Fruit fly (Drosophila melanogaster) whole organism, embryonic: ENCODE results near the gene Pi3K21B.

Source experiments
- Antp ChIP-seq: fragments of 200-800 bp; sonication (Bioruptor generic); optimal IDR thresholded peaks from 3 replicates; lab custom pipeline; 2016; ENCODE audit warnings: missing biosample characterization, missing genetic modification characterization
- CG11085 ChIP-seq: fragments of 200-800 bp; sonication (Bioruptor generic); IDR thresholded peaks from 2 replicates; pipeline ENCODE4 v1.3.6; 2022; ENCODE audit warnings: missing biosample characterization, missing genetic modification characterization
- CG11398 ChIP-seq: fragments of 200-800 bp; sonication (Bioruptor generic); optimal IDR thresholded peaks from 2 replicates; lab custom pipeline; 2016; ENCODE audit warnings: missing biosample characterization, missing genetic modification characterization
- CG13296 ChIP-seq: fragments of 200-800 bp; sonication (Bioruptor generic); optimal IDR thresholded peaks from 3 replicates; lab custom pipeline; 2018; ENCODE audit warnings: missing biosample characterization, mild to moderate bottlenecking, missing genetic modification characterization
- CG14860 ChIP-seq: fragments of 200-800 bp; sonication (Bioruptor generic); IDR thresholded peaks from 3 replicates; pipeline ENCODE4 v1.3.6; 2022; ENCODE audit warnings: missing biosample characterization, missing genetic modification characterization; ENCODE audit not compliant: partially characterized antibody
- CG14965 ChIP-seq: fragments of 200-800 bp; sonication (Bioruptor generic); optimal IDR thresholded peaks from 2 replicates; lab custom pipeline; 2016; ENCODE audit warnings: missing biosample characterization, missing genetic modification characterization, borderline replicate concordance
- CG15269 ChIP-seq: fragments of 200-800 bp; sonication (Bioruptor generic); optimal IDR thresholded peaks from 2 replicates; lab custom pipeline; 2018; ENCODE audit warnings: missing biosample characterization, mild to moderate bottlenecking, missing genetic modification characterization, moderate library complexity
- CG17361 ChIP-seq: fragments of 200-800 bp; sonication (Bioruptor generic); IDR thresholded peaks from 3 replicates; pipeline ENCODE4 v1.3.6; 2022; ENCODE audit warnings: missing biosample characterization, missing genetic modification characterization
- CG17385 ChIP-seq: fragments of 200-800 bp; sonication (Bioruptor generic); optimal IDR thresholded peaks from 3 replicates; lab custom pipeline; 2018; ENCODE audit warnings: missing biosample characterization, mild to moderate bottlenecking, missing genetic modification characterization
- CG18262 ChIP-seq: fragments of 200-800 bp; optimal IDR thresholded peaks from 3 replicates; lab custom pipeline; 2019; ENCODE audit warnings: missing biosample characterization, mild to moderate bottlenecking, missing genetic modification characterization, moderate library complexity
- CG2129 ChIP-seq: fragments of 200-800 bp; sonication (Bioruptor generic); IDR thresholded peaks from 2 replicates; pipeline ENCODE4 v1.3.6; 2022; ENCODE audit warnings: missing biosample characterization, missing genetic modification characterization; ENCODE audit not compliant: partially characterized antibody
- CG30020 ChIP-seq: fragments of 200-800 bp; optimal IDR thresholded peaks from 2 replicates; lab custom pipeline; 2019; ENCODE audit warnings: missing biosample characterization, mild to moderate bottlenecking, missing genetic modification characterization, moderate library complexity
- CG3163 ChIP-seq: fragments of 200-800 bp; sonication (Bioruptor generic); optimal IDR thresholded peaks from 3 replicates; lab custom pipeline; 2016; ENCODE audit warnings: missing biosample characterization, missing genetic modification characterization
- CG4617 ChIP-seq: fragments of 200-800 bp; sonication (Bioruptor generic); optimal IDR thresholded peaks from 3 replicates; lab custom pipeline; 2016; ENCODE audit warnings: missing biosample characterization, missing genetic modification characterization, borderline replicate concordance
- CG4730 ChIP-seq: fragments of 200-800 bp; sonication (Bioruptor generic); IDR thresholded peaks from 2 replicates; pipeline ENCODE4 v1.3.6; 2022; ENCODE audit warnings: missing biosample characterization, missing genetic modification characterization
- CG4820 ChIP-seq: fragments of 200-800 bp; sonication (Bioruptor generic); optimal IDR thresholded peaks from 3 replicates; lab custom pipeline; 2016; ENCODE audit warnings: missing biosample characterization, missing genetic modification characterization
- CG6765 ChIP-seq: fragments of 200-800 bp; sonication (Bioruptor generic); optimal IDR thresholded peaks from 3 replicates; lab custom pipeline; 2017; ENCODE audit warnings: missing biosample characterization, mild to moderate bottlenecking, missing genetic modification characterization
- CG6854 ChIP-seq: fragments of 200-800 bp; sonication (Bioruptor generic); optimal IDR thresholded peaks from 3 replicates; lab custom pipeline; 2017; ENCODE audit warnings: missing biosample characterization, mild to moderate bottlenecking, missing genetic modification characterization
- CG7928 ChIP-seq: fragments of 200-800 bp; sonication (Bioruptor generic); optimal IDR thresholded peaks from 2 replicates; lab custom pipeline; 2017; ENCODE audit warnings: missing biosample characterization, mild to moderate bottlenecking, missing genetic modification characterization
- CG8281 ChIP-seq: fragments of 200-800 bp; sonication (Bioruptor generic); optimal IDR thresholded peaks from 2 replicates; lab custom pipeline; 2018; ENCODE audit warnings: missing biosample characterization, mild to moderate bottlenecking, missing genetic modification characterization, moderate library complexity
- CG8765 ChIP-seq: fragments of 200-800 bp; sonication (Bioruptor generic); IDR thresholded peaks from 2 replicates; pipeline ENCODE4 v1.3.6; 2022; ENCODE audit warnings: missing biosample characterization, missing genetic modification characterization
- CHES-1-like ChIP-seq: fragments of 200-800 bp; sonication (Bioruptor generic); optimal IDR thresholded peaks from 2 replicates; lab custom pipeline; 2016; ENCODE audit warnings: missing biosample characterization, missing genetic modification characterization
- Chrac-16 ChIP-seq: fragments of 200-800 bp; sonication (Bioruptor generic); optimal IDR thresholded peaks from 3 replicates; lab custom pipeline; 2016; ENCODE audit warnings: missing biosample characterization, missing genetic modification characterization
- Gsc ChIP-seq: fragments of 200-800 bp; sonication (Bioruptor generic); IDR thresholded peaks from 2 replicates; pipeline ENCODE4 v1.3.6; 2022; ENCODE audit warnings: missing biosample characterization, missing genetic modification characterization
- H2.0 ChIP-seq: fragments of 200-800 bp; sonication (Bioruptor generic); IDR thresholded peaks from 2 replicates; pipeline ENCODE4 v1.3.6; 2022; ENCODE audit warnings: missing biosample characterization, missing genetic modification characterization
- Hmx ChIP-seq: fragments of 200-800 bp; sonication (Bioruptor generic); optimal IDR thresholded peaks from 2 replicates; lab custom pipeline; 2016; ENCODE audit warnings: missing biosample characterization, missing genetic modification characterization
- Hr39 ChIP-seq: fragments of >200 bp; optimal IDR thresholded peaks from 2 replicates; lab custom pipeline; 2017
- Mad ChIP-seq: fragments of 200-800 bp; sonication (Bioruptor generic); optimal IDR thresholded peaks from 2 replicates; lab custom pipeline; 2016; ENCODE audit warnings: missing biosample characterization, missing genetic modification characterization
- NFAT ChIP-seq: fragments of 200-800 bp; sonication (Bioruptor generic); IDR thresholded peaks from 2 replicates; pipeline ENCODE4 v1.3.6; 2022; ENCODE audit warnings: missing biosample characterization, missing genetic modification characterization
- Optix ChIP-seq: fragments of 200-800 bp; sonication (Bioruptor generic); IDR thresholded peaks from 3 replicates; pipeline ENCODE4 v1.3.6; 2022; ENCODE audit warnings: missing biosample characterization, missing genetic modification characterization
- Ptx1 ChIP-seq: fragments of 200-800 bp; sonication (Bioruptor generic); IDR thresholded peaks from 2 replicates; pipeline ENCODE4 v1.3.6; 2022; ENCODE audit warnings: missing biosample characterization, missing genetic modification characterization
- Sin3A ChIP-seq: fragments of >200 bp; optimal IDR thresholded peaks from 2 replicates; lab custom pipeline; 2018
- Xbp1 ChIP-seq: fragments of 200-800 bp; sonication (Bioruptor generic); optimal IDR thresholded peaks from 3 replicates; lab custom pipeline; 2016; ENCODE audit warnings: missing biosample characterization, mild to moderate bottlenecking, missing genetic modification characterization
- ab ChIP-seq: fragments of 200-800 bp; sonication (Bioruptor generic); optimal IDR thresholded peaks from 2 replicates; lab custom pipeline; 2016; ENCODE audit warnings: missing biosample characterization, missing genetic modification characterization
- al ChIP-seq: fragments of 200-800 bp; sonication (Bioruptor generic); IDR thresholded peaks from 2 replicates; pipeline ENCODE4 v1.3.6; 2022; ENCODE audit warnings: missing biosample characterization, missing genetic modification characterization
- fd96Cb ChIP-seq: fragments of 200-800 bp; sonication (Bioruptor generic); optimal IDR thresholded peaks from 2 replicates; lab custom pipeline; 2018; ENCODE audit warnings: missing biosample characterization, mild to moderate bottlenecking, missing genetic modification characterization, moderate library complexity
- gcm ChIP-seq: fragments of 200-800 bp; sonication (Bioruptor generic); optimal IDR thresholded peaks from 2 replicates; lab custom pipeline; 2019; ENCODE audit warnings: missing biosample characterization, mild to moderate bottlenecking, missing genetic modification characterization, moderate library complexity
- gro ChIP-seq: fragments of 200-800 bp; sonication (Bioruptor generic); optimal IDR thresholded peaks from 2 replicates; lab custom pipeline; 2016; ENCODE audit warnings: missing biosample characterization, missing genetic modification characterization
- insv ChIP-seq, 2 experiments: fragments of 200-800 bp; sonication (Bioruptor generic); optimal IDR thresholded peaks; 3 replicates each; lab custom pipeline; 2016 to 2018; ENCODE audit warnings: missing biosample characterization in 2 of 2, missing genetic modification characterization in 2 of 2
- kay ChIP-seq: fragments of 200-800 bp; sonication (Bioruptor generic); optimal IDR thresholded peaks from 2 replicates; lab custom pipeline; 2016; ENCODE audit warnings: missing biosample characterization, missing genetic modification characterization
- mirr ChIP-seq: fragments of 200-800 bp; sonication (Bioruptor generic); optimal IDR thresholded peaks from 3 replicates; lab custom pipeline; 2018; ENCODE audit warnings: missing biosample characterization, mild to moderate bottlenecking, missing genetic modification characterization
- mld ChIP-seq: fragments of 200-800 bp; sonication (Bioruptor generic); IDR thresholded peaks from 3 replicates; pipeline ENCODE4 v1.3.6; 2022; ENCODE audit warnings: missing biosample characterization, missing genetic modification characterization; ENCODE audit not compliant: partially characterized antibody
- nmo ChIP-seq: fragments of 200-800 bp; sonication (Bioruptor generic); optimal IDR thresholded peaks from 2 replicates; lab custom pipeline; 2018; ENCODE audit warnings: missing biosample characterization, mild to moderate bottlenecking, missing genetic modification characterization, moderate library complexity
- sima ChIP-seq: fragments of 200-800 bp; sonication (Bioruptor generic); optimal IDR thresholded peaks from 2 replicates; lab custom pipeline; 2016; ENCODE audit warnings: missing biosample characterization, missing genetic modification characterization
- slou ChIP-seq: fragments of 200-800 bp; sonication (Bioruptor generic); optimal IDR thresholded peaks from 3 replicates; lab custom pipeline; 2016; ENCODE audit warnings: missing biosample characterization, missing genetic modification characterization
- stwl ChIP-seq: fragments of 200-800 bp; sonication (Bioruptor generic); optimal IDR thresholded peaks from 3 replicates; lab custom pipeline; 2018; ENCODE audit warnings: missing biosample characterization, mild to moderate bottlenecking, missing genetic modification characterization, moderate library complexity
- toy ChIP-seq: fragments of 200-800 bp; sonication (Bioruptor generic); IDR thresholded peaks from 2 replicates; pipeline ENCODE4 v1.3.6; 2022; ENCODE audit warnings: missing biosample characterization, missing genetic modification characterization
- tup ChIP-seq: fragments of 200-800 bp; sonication (Bioruptor generic); optimal IDR thresholded peaks from 2 replicates; lab custom pipeline; 2016; ENCODE audit warnings: missing biosample characterization, mild to moderate bottlenecking, missing genetic modification characterization, moderate library complexity
- unpg ChIP-seq: fragments of 200-800 bp; sonication (Bioruptor generic); optimal IDR thresholded peaks from 3 replicates; lab custom pipeline; 2018; ENCODE audit warnings: missing biosample characterization, mild to moderate bottlenecking, missing genetic modification characterization, moderate library complexity
- zen ChIP-seq: fragments of 200-800 bp; sonication (Bioruptor generic); optimal IDR thresholded peaks from 3 replicates; lab custom pipeline; 2018; ENCODE audit warnings: missing biosample characterization, mild to moderate bottlenecking, missing genetic modification characterization, moderate library complexity

The Pi3K21B gene

DNA sequence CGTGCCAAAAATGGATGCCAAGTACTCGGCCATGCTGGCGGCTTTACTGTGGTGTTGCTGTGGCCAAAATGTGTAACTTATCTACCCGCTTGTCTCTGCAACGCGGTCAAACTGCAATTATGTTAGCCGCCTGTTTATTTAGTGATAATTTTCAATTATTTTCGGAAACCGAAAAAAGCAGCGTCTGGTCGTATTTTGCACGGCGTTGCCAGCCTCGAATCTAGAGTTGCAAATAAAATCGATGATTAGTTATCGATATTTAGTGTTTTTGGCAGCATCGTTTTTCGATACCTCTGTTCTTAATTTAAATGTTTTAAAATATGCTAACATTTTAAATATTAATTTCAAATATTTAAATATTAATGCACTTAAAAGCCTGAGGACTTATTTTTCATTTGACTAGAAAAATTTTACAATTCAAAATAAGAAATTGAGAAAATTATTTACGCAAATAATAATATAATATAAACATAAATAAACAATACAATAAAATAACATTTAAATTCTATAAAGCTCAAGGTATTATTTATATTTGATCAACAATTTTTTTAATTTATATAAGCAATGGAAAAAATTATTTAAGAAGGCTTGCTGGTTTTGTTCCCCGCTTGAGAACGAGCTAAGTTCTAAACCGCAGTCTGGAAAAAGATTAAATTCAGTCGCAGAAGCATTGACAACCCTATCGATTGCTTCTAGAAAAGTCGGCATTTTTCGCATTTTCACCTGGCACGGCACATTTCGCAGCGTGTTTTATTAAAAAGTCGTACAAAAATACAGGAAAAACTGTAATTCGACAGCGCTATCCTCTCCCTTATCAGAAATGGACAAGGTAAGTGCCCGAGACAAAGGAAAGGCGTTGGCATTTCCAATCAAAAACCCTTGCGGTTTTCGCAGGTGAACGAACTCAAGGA lies 3.0 kb upstream of the Pi3K21B start, which contains the start of the genes U2af38 and Stip1 (continued):
- TF ChIP-seq Gsc (GFP tag; lab: Robert Waterston, UW): no peak
- TF ChIP-seq Optix: no peak
- peak; percentile 58; the same call in 2 of the 3 replicates for TF ChIP-seq CG17361 (GFP tag; lab: Robert Waterston, UW)
- TF ChIP-seq CG4820 (GFP tag; lab: Kevin White, UChicago): no peak
- no peak for TF ChIP-seq ab (GFP tag; lab: Kevin White, UChicago)
- no peak for TF ChIP-seq unpg (GFP tag; lab: Kevin White, UChicago)
- TF ChIP-seq CG11398 (GFP tag; lab: Kevin White, UChicago): no peak
- no peak for TF ChIP-seq toy (GFP tag; lab: Robert Waterston, UW)
- peak; percentile 26 for TF ChIP-seq Antp (GFP tag; lab: Kevin White, UChicago)
- peak; percentile 30 for TF ChIP-seq CG13296 (GFP tag; lab: Kevin White, UChicago)
- TF ChIP-seq mirr (GFP tag; lab: Kevin White, UChicago): no peak
- peak; percentile 47 for TF ChIP-seq CG18262 (tag; lab: Kevin White, UChicago)
- TF ChIP-seq Xbp1 (GFP tag; lab: Kevin White, UChicago): peak; percentile 58
- no peak for TF ChIP-seq CG4730
- no peak for TF ChIP-seq gcm (GFP tag; lab: Kevin White, UChicago)
- peak; percentile 41; the same call in 1 of the 2 replicates for TF ChIP-seq CG2129 (GFP tag; lab: Robert Waterston, UW)
- TF ChIP-seq nmo (GFP tag; lab: Kevin White, UChicago): peak; percentile 36
- no peak for TF ChIP-seq CG6765
- TF ChIP-seq CHES-1-like (GFP tag; lab: Kevin White, UChicago): no peak
- TF ChIP-seq H2.0: no peak
- TF ChIP-seq CG14965 (GFP tag; lab: Kevin White, UChicago): no peak
- 0 out of 3 replicates have a peak, but pooled peaks have one; percentile 27 for TF ChIP-seq CG14860 (GFP tag; lab: Robert Waterston, UW)
- TF ChIP-seq kay: no peak
- peak; percentile 2 for TF ChIP-seq Chrac-16 (GFP tag; lab: Kevin White, UChicago)
- TF ChIP-seq Ptx1 (GFP tag; lab: Robert Waterston, UW): 0 out of 2 replicates have a peak, but pooled peaks have one; percentile 8
- TF ChIP-seq al: no peak
- no peak for TF ChIP-seq CG6854 (GFP tag; lab: Kevin White, UChicago)
- peak; percentile 34 for TF ChIP-seq CG15269 (tag; lab: Kevin White, UChicago)
- no peak for TF ChIP-seq CG7928 (GFP tag; lab: Kevin White, UChicago)
- TF ChIP-seq gro (GFP tag; lab: Kevin White, UChicago): no peak
- peak; percentile 51 for TF ChIP-seq CG4617 (GFP tag; lab: Kevin White, UChicago)
- no peak for TF ChIP-seq fd96Cb (tag; lab: Kevin White, UChicago)
- no peak for TF ChIP-seq CG11085 (GFP tag; lab: Robert Waterston, UW)
- TF ChIP-seq CG8281: no peak
- TF ChIP-seq sima (GFP tag; lab: Kevin White, UChicago): no peak
- no peak for TF ChIP-seq Hmx (GFP tag; lab: Kevin White, UChicago)
- no peak for TF ChIP-seq tup (GFP tag; lab: Kevin White, UChicago)
- TF ChIP-seq insv (GFP tag; optimal IDR thresholded peaks at IDR 0.05; lab: Kevin White, UChicago): no peak
- TF ChIP-seq CG3163 (GFP tag; lab: Kevin White, UChicago): no peak
- TF ChIP-seq CG30020: peak; percentile 33
- TF ChIP-seq slou (GFP tag; lab: Kevin White, UChicago): no peak
- peak; percentile 62 for TF ChIP-seq NFAT
- peak; percentile 42 for TF ChIP-seq stwl
- no peak; the same call in 2 of the 3 replicates for TF ChIP-seq mld (GFP tag; lab: Robert Waterston, UW)
- no peak for TF ChIP-seq CG17385 (GFP tag; lab: Kevin White, UChicago)
- peak; percentile 38 for TF ChIP-seq Sin3A (lab: Kevin White, UChicago)
- TF ChIP-seq Mad (GFP tag; lab: Kevin White, UChicago): no peak
- TF ChIP-seq zen (tag; lab: Kevin White, UChicago): no peak
- no peak for TF ChIP-seq Hr39
- TF ChIP-seq CG8765 (GFP tag; lab: Robert Waterston, UW): no peak
